Worm (Caenorhabditis elegans): ENCODE measurements around the gene rap-3.

Gene rap-3

DNA sequence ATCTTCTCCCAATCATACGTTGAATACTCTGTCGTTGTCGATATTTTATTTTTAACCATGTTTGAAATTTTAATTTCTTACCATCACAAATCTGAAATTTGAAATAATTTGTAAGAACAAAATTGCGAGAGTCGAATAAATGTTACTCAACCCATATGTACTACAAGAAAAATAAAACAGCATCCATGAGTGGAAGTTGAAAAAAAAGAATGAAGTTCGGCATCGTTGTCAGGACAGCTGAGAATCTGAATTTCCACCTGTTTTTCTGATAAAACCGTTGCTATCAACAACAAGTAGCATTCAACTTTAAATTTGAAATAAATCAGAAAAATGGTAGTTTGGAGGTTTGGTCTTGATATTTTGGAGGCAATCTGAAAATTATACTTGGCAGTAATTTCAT lies 46.8 kb downstream of the rap-3 start, which contains the start of gene C29F4.3:
Gene C29F4.3 (minus strand): TSS at position 101 of the 400 bp plus-strand sequence.
- TF ChIP-seq jun-1 (tag; optimal IDR thresholded peaks at IDR 0.05) = no peak
- TF ChIP-seq elt-3 (tag; optimal IDR thresholded peaks at IDR 0.05) = no peak
- TF ChIP-seq xbp-1 (tag; optimal IDR thresholded peaks at IDR 0.05) = no peak
- no peak for TF ChIP-seq fkh-4 (tag; optimal IDR thresholded peaks at IDR 0.05; ENCODE audit: borderline replicate concordance)
- TF ChIP-seq nhr-90 (tag; optimal IDR thresholded peaks at IDR 0.05; ENCODE audit: poor library complexity) = no peak
- TF ChIP-seq nhr-237 (tag; optimal IDR thresholded peaks at IDR 0.05) = no peak
- no peak for TF ChIP-seq F16B12.6 (tag; optimal IDR thresholded peaks at IDR 0.05)

DNA sequence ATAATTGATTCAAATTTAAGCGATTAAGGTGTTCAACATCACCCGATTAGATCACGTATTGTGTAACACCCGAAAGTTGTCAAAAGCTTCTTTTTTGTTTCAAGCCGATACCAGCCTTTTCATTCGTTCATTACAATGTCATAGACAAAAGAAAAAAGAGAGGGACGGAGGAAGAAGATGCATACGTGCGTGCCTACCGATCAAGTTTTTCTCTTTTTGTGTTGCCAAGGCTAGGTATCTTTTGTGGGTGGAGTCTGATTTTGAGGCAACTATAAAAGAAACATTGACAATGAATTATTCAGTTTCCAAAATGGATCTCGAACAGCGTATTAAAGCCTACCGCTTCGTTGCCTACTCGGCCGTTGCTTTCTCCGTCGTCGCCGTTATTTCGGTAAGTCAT lies 48.1 kb downstream of the rap-3 start, which contains the start of gene col-125:
Gene col-125 (plus strand): TSS at position 301 of the 400 bp plus-strand sequence.
- TF ChIP-seq irx-1 (tag; optimal IDR thresholded peaks at IDR 0.05) (no peak), mep-1 (tag; optimal IDR thresholded peaks at IDR 0.05) (no peak), lsy-2 (tag; optimal IDR thresholded peaks at IDR 0.05) (no peak), blmp-1 (tag; optimal IDR thresholded peaks at IDR 0.05) (peak; percentile 29), rnt-1 (tag; optimal IDR thresholded peaks at IDR 0.05) (no peak), lin-15B (tag; optimal IDR thresholded peaks at IDR 0.05) (no peak), efl-1 (optimal IDR thresholded peaks at IDR 0.05) (no peak), efl-1 (GFP tag; optimal IDR thresholded peaks at IDR 0.05 in 1 of 2) (peak in 1 of 2 experiments; percentile 21)

DNA sequence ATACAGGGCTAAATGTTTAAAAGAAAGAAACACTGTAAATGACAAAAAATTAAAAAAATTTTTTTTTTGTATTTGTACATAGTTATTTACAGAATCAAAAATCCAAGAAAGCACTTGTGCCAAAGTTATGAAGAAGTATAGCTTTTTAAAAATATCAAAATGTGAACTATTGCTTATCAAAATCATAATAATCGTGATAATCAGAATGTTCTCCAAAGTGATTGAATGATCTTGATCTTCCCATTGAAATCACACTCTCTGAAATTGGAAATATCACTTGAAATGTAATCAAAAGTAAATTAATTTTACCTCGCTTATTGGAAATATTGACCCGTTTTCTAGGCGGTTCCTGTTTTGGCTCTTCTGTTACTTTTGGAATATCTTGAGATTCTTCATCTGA lies 49.5 kb downstream of the rap-3 start:
- TF ChIP-seq dpl-1 (GFP tag; optimal IDR thresholded peaks at IDR 0.05) (no peak), ceh-90 (tag; optimal IDR thresholded peaks at IDR 0.05) (no peak), nhr-85 (tag) (no peak), nhr-12 (tag; optimal IDR thresholded peaks at IDR 0.05) (no peak), aly-2 (tag; optimal IDR thresholded peaks at IDR 0.05) (no peak), snpc-4 (tag; optimal IDR thresholded peaks at IDR 0.05) (no peak), zip-4 (GFP tag; optimal IDR thresholded peaks at IDR 0.05) (no peak), jun-1 (tag; optimal IDR thresholded peaks at IDR 0.05) (no peak), sox-4 (tag; optimal IDR thresholded peaks at IDR 0.05) (no peak), nhr-84 (tag; optimal IDR thresholded peaks at IDR 0.05) (no peak), unc-98 (GFP tag; IDR thresholded peaks at IDR 0.05) (no peak), ztf-11 (tag; optimal IDR thresholded peaks at IDR 0.05) (no peak), nhr-77 (tag; optimal IDR thresholded peaks at IDR 0.05) (no peak), tbx-2 (tag; optimal IDR thresholded peaks at IDR 0.05) (no peak), lin-39 (tag; optimal IDR thresholded peaks at IDR 0.05) (no peak)

Measured in whole organism, L1 larva.